Fruit fly (Drosophila melanogaster) whole organism, embryonic: ENCODE measurements around the gene senju.

ENCODE experiments used
- Asciz ChIP-seq: fragments of 200-800 bp; sonication (Bioruptor generic); optimal IDR thresholded peaks from 2 replicates; lab custom pipeline; 2017; ENCODE audit warnings: missing biosample characterization, mild to moderate bottlenecking, missing genetic modification characterization, missing genetic modification reagents
- CG10543 ChIP-seq: fragments of 200-800 bp; sonication (Bioruptor generic); optimal IDR thresholded peaks from 3 replicates; lab custom pipeline; 2017; ENCODE audit warnings: missing biosample characterization, mild to moderate bottlenecking, missing genetic modification characterization, moderate library complexity
- CG12071 ChIP-seq: fragments of 200-800 bp; sonication (Bioruptor generic); optimal IDR thresholded peaks from 3 replicates; lab custom pipeline; 2018; ENCODE audit warnings: missing biosample characterization, mild to moderate bottlenecking, missing genetic modification characterization
- CG13296 ChIP-seq: fragments of 200-800 bp; sonication (Bioruptor generic); optimal IDR thresholded peaks from 3 replicates; lab custom pipeline; 2018; ENCODE audit warnings: missing biosample characterization, mild to moderate bottlenecking, missing genetic modification characterization
- CG13894 ChIP-seq: fragments of 200-800 bp; sonication (Bioruptor generic); optimal IDR thresholded peaks from 3 replicates; lab custom pipeline; 2018; ENCODE audit warnings: missing biosample characterization, mild to moderate bottlenecking, missing genetic modification characterization, moderate library complexity
- CG18599 ChIP-seq: fragments of 200-800 bp; sonication (Bioruptor generic); optimal IDR thresholded peaks from 3 replicates; lab custom pipeline; 2017; ENCODE audit warnings: missing biosample characterization, missing genetic modification characterization, mild to moderate bottlenecking, moderate library complexity, missing genetic modification reagents
- CG31224 ChIP-seq: fragments of 200-800 bp; sonication (Bioruptor generic); IDR thresholded peaks from 2 replicates; pipeline ENCODE4 v1.3.6; 2022; ENCODE audit warnings: missing biosample characterization, missing genetic modification characterization
- CG32532 ChIP-seq: fragments of 200-800 bp; sonication (Bioruptor generic); IDR thresholded peaks from 2 replicates; pipeline ENCODE4 v1.3.6; 2022; ENCODE audit warnings: missing biosample characterization, missing genetic modification characterization
- CG32772 ChIP-seq: fragments of 200-800 bp; sonication (Bioruptor generic); IDR thresholded peaks from 2 replicates; pipeline ENCODE4 v1.3.6; 2022; ENCODE audit warnings: missing biosample characterization, missing genetic modification characterization
- CG34422 ChIP-seq: fragments of 200-800 bp; sonication (Bioruptor generic); IDR thresholded peaks from 3 replicates; pipeline ENCODE4 v1.3.6; 2022; ENCODE audit warnings: missing biosample characterization, missing genetic modification characterization
- CG3838 ChIP-seq: fragments of 200-800 bp; sonication (Bioruptor generic); optimal IDR thresholded peaks from 3 replicates; lab custom pipeline; 2016; ENCODE audit warnings: missing biosample characterization, missing genetic modification characterization
- CG4328 ChIP-seq: fragments of 200-800 bp; sonication (Bioruptor generic); optimal IDR thresholded peaks from 3 replicates; lab custom pipeline; 2017; ENCODE audit warnings: missing biosample characterization, missing genetic modification reagents, missing genetic modification characterization
- CG4360 ChIP-seq: fragments of 200-800 bp; sonication (Bioruptor generic); IDR thresholded peaks from 2 replicates; pipeline ENCODE4 v1.3.6; 2022; ENCODE audit warnings: missing biosample characterization, missing genetic modification characterization
- CG8478 ChIP-seq: fragments of >200 bp; optimal IDR thresholded peaks from 2 replicates; lab custom pipeline; 2018
- CG9932 ChIP-seq: fragments of 200-800 bp; sonication (Bioruptor generic); IDR thresholded peaks from 2 replicates; pipeline ENCODE4 v1.3.6; 2022; ENCODE audit warnings: missing biosample characterization, missing genetic modification characterization
- Ets65A ChIP-seq: fragments of 200-800 bp; sonication (Bioruptor generic); peaks from one replicate; lab custom pipeline; 2016; ENCODE audit warnings: missing biosample characterization, missing genetic modification characterization
- Fer1 ChIP-seq: fragments of 200-800 bp; sonication (Bioruptor generic); optimal IDR thresholded peaks from 2 replicates; lab custom pipeline; 2017; ENCODE audit warnings: missing biosample characterization, mild to moderate bottlenecking, missing genetic modification characterization
- H15 ChIP-seq: fragments of 200-800 bp; sonication (Bioruptor generic); IDR thresholded peaks from 3 replicates; pipeline ENCODE4 v1.3.6; 2022; ENCODE audit warnings: missing biosample characterization, missing genetic modification characterization
- HLH54F ChIP-seq: fragments of 200-800 bp; sonication (Bioruptor generic); optimal IDR thresholded peaks from 3 replicates; lab custom pipeline; 2016; ENCODE audit warnings: missing biosample characterization, missing genetic modification characterization
- HLHmδ ChIP-seq: fragments of 200-800 bp; sonication (Bioruptor generic); optimal IDR thresholded peaks from 2 replicates; lab custom pipeline; 2018; ENCODE audit warnings: missing biosample characterization, mild to moderate bottlenecking, missing genetic modification characterization, moderate library complexity
- Hr51 ChIP-seq, 2 experiments: fragments of 200-800 bp; sonication (Bioruptor generic); optimal IDR thresholded peaks; 2 replicates in 1 of 2; 3 replicates in 1 of 2; lab custom pipeline; 2016 to 2018; ENCODE audit warnings: missing biosample characterization in 2 of 2, missing genetic modification characterization in 2 of 2, mild to moderate bottlenecking in 1 of 2, moderate library complexity in 1 of 2
- Hsf ChIP-seq: fragments of 200-800 bp; sonication (Bioruptor generic); optimal IDR thresholded peaks from 3 replicates; lab custom pipeline; 2016; ENCODE audit warnings: missing biosample characterization, missing genetic modification characterization
- Nf-YC ChIP-seq: fragments of 200-800 bp; optimal IDR thresholded peaks from 3 replicates; lab custom pipeline; 2019; ENCODE audit warnings: missing biosample characterization, mild to moderate bottlenecking, missing genetic modification characterization, moderate library complexity
- Ssrp ChIP-seq: fragments of 200-800 bp; sonication (Bioruptor generic); optimal IDR thresholded peaks from 2 replicates; lab custom pipeline; 2018; ENCODE audit warnings: missing biosample characterization, mild to moderate bottlenecking, missing genetic modification characterization, moderate library complexity
- TFAM ChIP-seq: fragments of 200-800 bp; sonication (Bioruptor generic); optimal IDR thresholded peaks from 2 replicates; lab custom pipeline; 2017; ENCODE audit warnings: missing biosample characterization, missing genetic modification characterization, inconsistent platforms
- abd-A ChIP-seq: fragments of 200-800 bp; sonication (Bioruptor generic); optimal IDR thresholded peaks from 3 replicates; lab custom pipeline; 2019; ENCODE audit warnings: missing biosample characterization, mild to moderate bottlenecking, missing genetic modification characterization, moderate library complexity
- az2 ChIP-seq: fragments of 200-800 bp; sonication (Bioruptor generic); optimal IDR thresholded peaks from 3 replicates; lab custom pipeline; 2016; ENCODE audit warnings: missing biosample characterization, missing genetic modification characterization
- bab2 ChIP-seq: fragments of 200-800 bp; sonication (Bioruptor generic); optimal IDR thresholded peaks from 2 replicates; lab custom pipeline; 2016; ENCODE audit warnings: missing biosample characterization, missing genetic modification characterization
- btn ChIP-seq: fragments of 200-800 bp; sonication (Bioruptor generic); optimal IDR thresholded peaks from 2 replicates; lab custom pipeline; 2016; ENCODE audit warnings: missing biosample characterization, missing genetic modification characterization
- ci ChIP-seq: fragments of 200-800 bp; sonication (Bioruptor generic); IDR thresholded peaks from 3 replicates; pipeline ENCODE4 v1.3.6; 2022; ENCODE audit warnings: missing biosample characterization, missing genetic modification characterization
- crol ChIP-seq: fragments of 200-800 bp; sonication (Bioruptor generic); IDR thresholded peaks from 2 replicates; pipeline ENCODE4 v1.3.6; 2022; ENCODE audit warnings: missing biosample characterization, missing genetic modification characterization
- crp ChIP-seq, 2 experiments: fragments of 200-800 bp; sonication (Bioruptor generic); optimal IDR thresholded peaks; 2 replicates in 1 of 2; 3 replicates in 1 of 2; lab custom pipeline; 2017; ENCODE audit warnings: missing biosample characterization in 2 of 2, missing genetic modification characterization in 2 of 2, mild to moderate bottlenecking in 1 of 2, moderate library complexity in 1 of 2
- ewg ChIP-seq: fragments of 200-800 bp; sonication (Bioruptor generic); optimal IDR thresholded peaks from 3 replicates; lab custom pipeline; 2017; ENCODE audit warnings: mild to moderate bottlenecking, missing biosample characterization, missing genetic modification reagents, missing genetic modification characterization
- lab ChIP-seq: fragments of 200-800 bp; sonication (Bioruptor generic); optimal IDR thresholded peaks from 3 replicates; lab custom pipeline; 2017; ENCODE audit warnings: missing biosample characterization, missing genetic modification characterization, mild to moderate bottlenecking, moderate library complexity, missing genetic modification reagents
- lola ChIP-seq, 3 experiments: fragments of >200 bp in 2 of 3; fragments of 200-800 bp in 1 of 3; sonication (Bioruptor generic) in 1 of 3; optimal IDR thresholded peaks; 2 replicates each; lab custom pipeline; 2017 to 2019; ENCODE audit warnings: missing biosample characterization in 3 of 3, missing genetic modification characterization in 3 of 3, mild to moderate bottlenecking in 1 of 3, moderate library complexity in 1 of 3
- mam ChIP-seq: fragments of 200-800 bp; sonication (Bioruptor generic); optimal IDR thresholded peaks from 3 replicates; lab custom pipeline; 2016; ENCODE audit warnings: missing biosample characterization, missing genetic modification characterization
- odd ChIP-seq: fragments of 200-800 bp; sonication (Bioruptor generic); optimal IDR thresholded peaks from 2 replicates; lab custom pipeline; 2017; ENCODE audit warnings: missing biosample characterization, mild to moderate bottlenecking, missing genetic modification characterization
- onecut ChIP-seq: fragments of 200-800 bp; sonication (Bioruptor generic); IDR thresholded peaks from 2 replicates; pipeline ENCODE4 v1.3.6; 2022; ENCODE audit warnings: missing biosample characterization, missing genetic modification characterization
- pros ChIP-seq: fragments of 200-800 bp; sonication (Bioruptor generic); optimal IDR thresholded peaks from 3 replicates; lab custom pipeline; 2019; ENCODE audit warnings: missing biosample characterization, mild to moderate bottlenecking, missing genetic modification characterization, moderate library complexity
- psq ChIP-seq: fragments of 200-800 bp; sonication (Bioruptor generic); optimal IDR thresholded peaks from 2 replicates; lab custom pipeline; 2017; ENCODE audit warnings: missing biosample characterization, missing genetic modification characterization
- pzg ChIP-seq: fragments of 200-800 bp; sonication (Bioruptor generic); optimal IDR thresholded peaks from 3 replicates; lab custom pipeline; 2018; ENCODE audit warnings: missing biosample characterization, mild to moderate bottlenecking, missing genetic modification characterization, moderate library complexity
- rib ChIP-seq: fragments of 200-800 bp; sonication (Bioruptor generic); IDR thresholded peaks from 2 replicates; pipeline ENCODE4 v1.3.6; 2022; ENCODE audit warnings: missing biosample characterization, missing genetic modification characterization
- scrt ChIP-seq: fragments of 200-800 bp; sonication (Bioruptor generic); optimal IDR thresholded peaks from 2 replicates; lab custom pipeline; 2018; ENCODE audit warnings: missing biosample characterization, mild to moderate bottlenecking, missing genetic modification characterization, moderate library complexity
- sens ChIP-seq: fragments of 200-800 bp; sonication (Bioruptor generic); peaks from one replicate; lab custom pipeline; 2016; ENCODE audit warnings: missing biosample characterization, missing genetic modification characterization
- seq ChIP-seq: fragments of 200-800 bp; sonication (Bioruptor generic); IDR thresholded peaks from 2 replicates; pipeline ENCODE4 v1.3.6; 2022; ENCODE audit warnings: missing biosample characterization, missing genetic modification characterization
- so ChIP-seq: fragments of 200-800 bp; sonication (Bioruptor generic); IDR thresholded peaks from 3 replicates; pipeline ENCODE4 v1.3.6; 2022; ENCODE audit warnings: missing biosample characterization, missing genetic modification characterization
- sqz ChIP-seq: fragments of 200-800 bp; sonication (Bioruptor generic); optimal IDR thresholded peaks from 3 replicates; lab custom pipeline; 2018; ENCODE audit warnings: missing biosample characterization, mild to moderate bottlenecking, missing genetic modification characterization
- wek ChIP-seq: fragments of 200-800 bp; sonication (Bioruptor generic); optimal IDR thresholded peaks from 3 replicates; lab custom pipeline; 2018; ENCODE audit warnings: missing biosample characterization, mild to moderate bottlenecking, missing genetic modification characterization, moderate library complexity

The senju gene

DNA sequence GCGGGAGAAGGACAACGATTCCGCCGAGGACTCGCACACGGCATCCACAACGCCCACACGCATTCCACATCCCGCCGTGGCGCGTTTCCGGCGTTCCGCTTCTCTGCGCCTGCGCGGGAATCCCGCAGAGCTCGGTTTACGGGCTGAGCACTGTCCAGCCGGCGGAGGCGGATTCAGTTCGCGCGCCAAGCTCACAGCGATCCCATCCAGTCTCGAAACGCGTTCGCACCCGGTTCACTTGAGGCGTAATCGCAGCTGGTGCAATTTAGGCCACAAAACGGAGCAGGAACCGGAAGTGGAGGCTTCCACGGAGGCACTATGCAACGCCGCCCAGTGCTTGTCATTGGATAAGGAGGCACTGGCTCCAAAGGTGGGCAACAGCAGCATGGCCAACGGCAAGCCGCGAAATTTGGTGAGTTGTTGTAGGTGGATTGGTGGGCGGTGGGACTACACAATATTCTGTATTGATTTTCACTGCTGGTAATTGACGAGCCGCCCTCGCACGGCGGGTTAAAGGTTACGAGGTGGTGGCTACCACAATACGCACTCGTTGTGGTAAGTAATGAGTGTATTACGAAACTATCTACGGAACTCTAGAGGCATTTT is 10.3 kb downstream of the senju start (continued):
- TF ChIP-seq mam, result no peak
- peak; percentile 35 for TF ChIP-seq lab (GFP tag; lab: Kevin White, UChicago)
- no peak for TF ChIP-seq CG4360 (GFP tag; lab: Robert Waterston, UW)
- no peak for TF ChIP-seq HLHmδ (GFP tag; lab: Kevin White, UChicago)
- TF ChIP-seq TFAM (GFP tag; lab: Kevin White, UChicago), result no peak
- 0 out of 3 replicates have a peak, but pooled peaks have one; percentile 43 for TF ChIP-seq ci (GFP tag; lab: Robert Waterston, UW)
- no peak for TF ChIP-seq Ssrp (tag; lab: Kevin White, UChicago)
- TF ChIP-seq CG4328 (GFP tag; lab: Kevin White, UChicago), result no peak
- peak; percentile 20 for TF ChIP-seq CG10543 (GFP tag; lab: Kevin White, UChicago)
- peak; percentile 23; the same call in 1 of the 2 replicates for TF ChIP-seq CG9932
- no peak for TF ChIP-seq btn
- no peak for TF ChIP-seq sens (GFP tag; lab: Kevin White, UChicago)
- TF ChIP-seq Fer1 (GFP tag; lab: Kevin White, UChicago), result peak; percentile 11
- no peak for TF ChIP-seq CG31224 (GFP tag; lab: Robert Waterston, UW)
- TF ChIP-seq so (GFP tag; lab: Robert Waterston, UW), result 0 out of 3 replicates have a peak, but pooled peaks have one; percentile 17
- TF ChIP-seq CG8478 (lab: Kevin White, UChicago), result peak; percentile 55
- TF ChIP-seq, all 482 proteins: peak for 34

DNA sequence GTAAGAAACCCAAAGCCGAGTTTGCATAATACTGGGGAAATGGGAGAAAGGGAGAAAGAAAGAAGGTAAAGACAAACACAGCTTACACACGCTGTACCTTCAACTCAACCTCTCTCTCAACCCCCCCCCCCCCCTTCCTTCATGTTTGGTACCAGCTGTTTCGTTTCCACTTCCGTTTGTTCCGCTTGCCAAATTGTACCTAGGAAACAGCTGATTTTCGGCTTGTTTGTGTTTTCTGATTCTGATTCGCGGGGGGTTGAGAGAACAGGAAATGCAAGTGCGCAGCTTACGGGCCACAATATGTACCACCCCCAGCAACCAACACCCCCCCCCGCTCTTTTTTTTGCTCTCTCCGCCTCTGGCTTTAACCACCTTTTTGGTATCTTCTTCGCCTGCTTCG is 11.3 kb downstream of the senju start:
- no peak for TF ChIP-seq H15 (GFP tag; lab: Robert Waterston, UW)
- peak; percentile 14 for TF ChIP-seq pzg (GFP tag; lab: Kevin White, UChicago)
- TF ChIP-seq CG18599, result peak; percentile 64
- TF ChIP-seq ewg, result peak; percentile 81
- peak; percentile 55 for TF ChIP-seq sqz (GFP tag; lab: Kevin White, UChicago)
- TF ChIP-seq seq (GFP tag; lab: Robert Waterston, UW), result peak; percentile 43; the same call in 1 of the 2 replicates
- peak; percentile 44 for TF ChIP-seq CG4328 (GFP tag; lab: Kevin White, UChicago)
- peak; percentile 65 for TF ChIP-seq abd-A (tag; lab: Kevin White, UChicago)
- no peak for TF ChIP-seq CG3838 (GFP tag; lab: Kevin White, UChicago)
- peak; percentile 26 for TF ChIP-seq wek (GFP tag; lab: Kevin White, UChicago)
- TF ChIP-seq Hr51 (GFP tag; optimal IDR thresholded peaks at IDR 0.05; lab: Kevin White, UChicago), result peak in 1 of 2 experiments; percentile 34
- TF ChIP-seq rib, result 0 out of 2 replicates have a peak, but pooled peaks have one; percentile 41
- TF ChIP-seq CG10543 (GFP tag; lab: Kevin White, UChicago), result peak; percentile 51
- TF ChIP-seq crp (GFP tag; optimal IDR thresholded peaks at IDR 0.05; lab: Kevin White, UChicago), result peak in 1 of 2 experiments; percentile 78
- TF ChIP-seq CG12071 (GFP tag; lab: Kevin White, UChicago), result peak; percentile 39
- TF ChIP-seq pros (GFP tag; lab: Kevin White, UChicago), result peak; percentile 58
- TF ChIP-seq HLH54F (GFP tag; lab: Kevin White, UChicago), result no peak
- peak; percentile 28; the same call in 1 of the 2 replicates for TF ChIP-seq CG32532 (GFP tag; lab: Robert Waterston, UW)
- TF ChIP-seq Hsf, result no peak
- TF ChIP-seq odd (GFP tag; lab: Kevin White, UChicago), result peak; percentile 12
- no peak for TF ChIP-seq CG32772 (GFP tag; lab: Robert Waterston, UW)
- TF ChIP-seq bab2 (GFP tag; lab: Kevin White, UChicago), result no peak
- TF ChIP-seq lola (GFP tag; optimal IDR thresholded peaks at IDR 0.05; lab: Kevin White, UChicago), result no peak
- TF ChIP-seq Ets65A (GFP tag; lab: Kevin White, UChicago), result peak; percentile 57
- TF ChIP-seq CG13296 (GFP tag; lab: Kevin White, UChicago), result peak; percentile 29
- TF ChIP-seq CG13894 (tag; lab: Kevin White, UChicago), result peak; percentile 34
- 0 out of 3 replicates have a peak, but pooled peaks have one; percentile 44 for TF ChIP-seq CG34422 (GFP tag; lab: Robert Waterston, UW)
- TF ChIP-seq az2 (GFP tag; lab: Kevin White, UChicago), result no peak
- TF ChIP-seq Asciz (GFP tag; lab: Kevin White, UChicago), result no peak
- peak; percentile 52 for TF ChIP-seq psq (GFP tag; lab: Kevin White, UChicago)
- peak; percentile 55 for TF ChIP-seq scrt
- peak; percentile 88 for TF ChIP-seq crol (GFP tag; lab: Robert Waterston, UW)
- TF ChIP-seq Nf-YC (tag; lab: Kevin White, UChicago), result peak; percentile 24
- TF ChIP-seq onecut (GFP tag; lab: Robert Waterston, UW), result peak; percentile 5; the same call in 1 of the 2 replicates
